Worm (Caenorhabditis elegans) whole organism, L1 larva: ENCODE data around the gene fbxc-40.
"Not testable (repeated sequence)": the region's sequence is repeated elsewhere in the genome, so short reads cannot be mapped to it uniquely, and the experiment has no call there.

Source experiments
- C34B4.2 ChIP-seq: sonication (generic microtip); optimal IDR thresholded peaks from 2 replicates; lab custom pipeline; 2017; ENCODE audit warnings: mild to moderate bottlenecking, missing genetic modification characterization, missing compliant biosample characterization
- fos-1 ChIP-seq: fragments of 150-350 bp; optimal IDR thresholded peaks from 2 replicates; lab custom pipeline; 2014; ENCODE audit warnings: missing biosample characterization, missing genetic modification characterization
- unc-86 ChIP-seq: sonication (generic microtip); optimal IDR thresholded peaks from 2 replicates; lab custom pipeline; 2016; ENCODE audit warnings: missing genetic modification characterization, missing compliant biosample characterization

- not testable (repeated sequence) for TF ChIP-seq unc-86, C34B4.2, fos-1
Measured at ce11 chrII:968106-968505, 17.7 kb upstream of the fbxc-40 start, which contains the start of gene C32B5.6.
